Worm (Caenorhabditis elegans) whole organism, L3 larva: ENCODE data around the gene vha-4.

Experiments
- R02D3.7 ChIP-seq: fragments of 150-350 bp; optimal IDR thresholded peaks from 2 replicates; lab custom pipeline; 2014; ENCODE audit warnings: missing biosample characterization, missing genetic modification characterization
- ZK546.5 ChIP-seq: sonication (generic microtip); optimal IDR thresholded peaks from 2 replicates; lab custom pipeline; 2017; ENCODE audit warnings: missing biosample characterization, missing genetic modification characterization
- ama-1 ChIP-seq: fragments of 150-350 bp; optimal IDR thresholded peaks from 2 replicates; lab custom pipeline; 2018
- ceh-16 ChIP-seq: sonication (generic microtip); optimal IDR thresholded peaks from 2 replicates; lab custom pipeline; 2017; ENCODE audit warnings: missing biosample characterization, missing genetic modification characterization
- ceh-28 ChIP-seq: fragments of 150-350 bp; optimal IDR thresholded peaks from 2 replicates; lab custom pipeline; 2014; ENCODE audit warnings: missing biosample characterization, missing genetic modification reagents, missing genetic modification characterization
- ceh-9 ChIP-seq: sonication (generic microtip); optimal IDR thresholded peaks from 2 replicates; lab custom pipeline; 2018; ENCODE audit warnings: missing biosample characterization, missing genetic modification characterization
- daf-12 ChIP-seq: fragments of 150-350 bp; optimal IDR thresholded peaks from 2 replicates; lab custom pipeline; 2014; ENCODE audit warnings: missing biosample characterization, missing genetic modification reagents, missing genetic modification characterization
- egl-27 ChIP-seq: sonication (generic microtip); optimal IDR thresholded peaks from 4 replicates; lab custom pipeline; 2017; ENCODE audit warnings: missing biosample characterization, missing genetic modification reagents, missing genetic modification characterization
- egl-5 ChIP-seq: fragments of 150-350 bp; optimal IDR thresholded peaks from 2 replicates; lab custom pipeline; 2017; ENCODE audit warnings: missing biosample characterization, missing genetic modification reagents, missing genetic modification characterization, inconsistent platforms
- elt-1 ChIP-seq: fragments of 150-350 bp; optimal IDR thresholded peaks from 2 replicates; lab custom pipeline; 2014; ENCODE audit warnings: missing biosample characterization, missing genetic modification characterization
- elt-2 ChIP-seq: sonication (generic microtip); optimal IDR thresholded peaks from 2 replicates; lab custom pipeline; 2016; ENCODE audit warnings: missing genetic modification reagents, mild to moderate bottlenecking, missing genetic modification characterization, missing compliant biosample characterization
- elt-3 ChIP-seq, 3 experiments: fragments of 150-350 bp in 1 of 3; sonication (generic microtip) in 2 of 3; optimal IDR thresholded peaks; 2 replicates in 2 of 3; 4 replicates in 1 of 3; lab custom pipeline; 2014 to 2017; ENCODE audit warnings: missing biosample characterization in 3 of 3, missing genetic modification characterization in 3 of 3
- fkh-10 ChIP-seq: sonication (generic microtip); optimal IDR thresholded peaks from 2 replicates; lab custom pipeline; 2017; ENCODE audit warnings: missing biosample characterization, missing genetic modification reagents, missing genetic modification characterization
- fkh-2 ChIP-seq: fragments of 150-350 bp; optimal IDR thresholded peaks from 2 replicates; lab custom pipeline; 2014; ENCODE audit warnings: missing biosample characterization, missing genetic modification reagents, missing genetic modification characterization
- hmg-11 ChIP-seq: sonication (generic microtip); optimal IDR thresholded peaks from 2 replicates; lab custom pipeline; 2016; ENCODE audit warnings: missing genetic modification characterization, missing compliant biosample characterization
- jun-1 ChIP-seq: fragments of 150-350 bp; optimal IDR thresholded peaks from 2 replicates; lab custom pipeline; 2014; ENCODE audit warnings: missing biosample characterization, missing genetic modification reagents, missing genetic modification characterization
- lin-15B ChIP-seq: fragments of 150-350 bp; optimal IDR thresholded peaks from 2 replicates; lab custom pipeline; 2014; ENCODE audit warnings: missing biosample characterization, missing genetic modification characterization
- lin-39 ChIP-seq: fragments of 150-350 bp; optimal IDR thresholded peaks from 2 replicates; lab custom pipeline; 2018; ENCODE audit warnings: missing biosample characterization, missing genetic modification reagents, missing genetic modification characterization
- mdl-1 ChIP-seq: fragments of 150-350 bp; optimal IDR thresholded peaks from 2 replicates; lab custom pipeline; 2014; ENCODE audit warnings: missing biosample characterization, missing genetic modification characterization
- mml-1 ChIP-seq: fragments of 150-350 bp; sonication (generic microtip); optimal IDR thresholded peaks from 3 replicates; lab custom pipeline; 2014; ENCODE audit warnings: missing biosample characterization, missing genetic modification characterization
- nhr-11 ChIP-seq: fragments of 150-350 bp; optimal IDR thresholded peaks from 2 replicates; lab custom pipeline; 2014; ENCODE audit warnings: missing biosample characterization, missing genetic modification characterization
- nhr-12 ChIP-seq: fragments of 150-350 bp; optimal IDR thresholded peaks from 2 replicates; lab custom pipeline; 2014; ENCODE audit warnings: missing biosample characterization, missing genetic modification characterization
- nhr-237 ChIP-seq: fragments of 150-350 bp; optimal IDR thresholded peaks from 2 replicates; lab custom pipeline; 2014; ENCODE audit warnings: missing biosample characterization, missing genetic modification characterization
- nhr-25 ChIP-seq: sonication (generic microtip); optimal IDR thresholded peaks from 2 replicates; lab custom pipeline; 2017; ENCODE audit warnings: missing biosample characterization, missing genetic modification characterization
- nhr-43 ChIP-seq: sonication (generic microtip); optimal IDR thresholded peaks from 2 replicates; lab custom pipeline; 2016; ENCODE audit warnings: mild to moderate bottlenecking, missing genetic modification characterization, missing compliant biosample characterization; ENCODE audit not compliant: poor library complexity, severe bottlenecking
- nhr-67 ChIP-seq: fragments of 150-350 bp; optimal IDR thresholded peaks from 2 replicates; lab custom pipeline; 2014; ENCODE audit warnings: missing biosample characterization, missing genetic modification characterization
- nhr-77 ChIP-seq: fragments of 150-350 bp; optimal IDR thresholded peaks from 2 replicates; lab custom pipeline; 2014; ENCODE audit warnings: missing biosample characterization, missing genetic modification characterization
- pha-4 ChIP-seq: fragments of 150-350 bp; optimal IDR thresholded peaks from 2 replicates; lab custom pipeline; 2014; ENCODE audit warnings: missing biosample characterization, missing genetic modification reagents, missing genetic modification characterization
- pqm-1 ChIP-seq: fragments of 150-350 bp; optimal IDR thresholded peaks from 2 replicates; lab custom pipeline; 2017; ENCODE audit warnings: missing biosample characterization, missing genetic modification characterization, inconsistent platforms
- sea-2 ChIP-seq: fragments of 150-350 bp; sonication (generic microtip); optimal IDR thresholded peaks from 4 replicates; lab custom pipeline; 2014; ENCODE audit warnings: missing biosample characterization, missing genetic modification reagents, missing genetic modification characterization
- skn-1 ChIP-seq: fragments of 150-350 bp; optimal IDR thresholded peaks from 2 replicates; lab custom pipeline; 2014; ENCODE audit warnings: missing biosample characterization, missing genetic modification characterization
- tbx-2 ChIP-seq: sonication (generic microtip); optimal IDR thresholded peaks from 2 replicates; lab custom pipeline; 2016; ENCODE audit warnings: mild to moderate bottlenecking, missing genetic modification characterization, missing compliant biosample characterization
- unc-39 ChIP-seq: sonication (generic microtip); optimal IDR thresholded peaks from 4 replicates; lab custom pipeline; 2017; ENCODE audit warnings: missing biosample characterization, missing genetic modification characterization
- unc-62 ChIP-seq: fragments of 150-350 bp; sonication (generic microtip); optimal IDR thresholded peaks from 4 replicates; lab custom pipeline; 2014; ENCODE audit warnings: missing biosample characterization, missing genetic modification reagents, missing genetic modification characterization
- zag-1 ChIP-seq: fragments of 150-350 bp; optimal IDR thresholded peaks from 2 replicates; lab custom pipeline; 2014; ENCODE audit warnings: missing biosample characterization, missing genetic modification characterization
- ztf-11 ChIP-seq: fragments of 150-350 bp; optimal IDR thresholded peaks from 2 replicates; lab custom pipeline; 2014; ENCODE audit warnings: missing biosample characterization, missing genetic modification characterization
- ztf-4 ChIP-seq: fragments of 150-350 bp; optimal IDR thresholded peaks from 2 replicates; lab custom pipeline; 2014; ENCODE audit warnings: missing biosample characterization, missing genetic modification characterization

vha-4 gene

ce11 chrII:7854942-7855341, 24.2 kb downstream of the vha-4 start, which contains the start of gene mdt-10:
Gene mdt-10 (minus strand): TSS chrII:7855042.
- TF ChIP-seq nhr-12 (no peak), elt-2 (tag; lab: Kevin White, UChicago) (no peak), nhr-237 (tag; lab: Kevin White, UChicago) (no peak), unc-62 (GFP tag; lab: Kevin White, UChicago) (no peak), pqm-1 (tag; lab: Kevin White, UChicago) (no peak), fkh-10 (GFP tag; lab: Kevin White, UChicago) (no peak), tbx-2 (tag; lab: Kevin White, UChicago) (no peak), zag-1 (tag; lab: Kevin White, UChicago) (no peak), lin-39 (tag; lab: Kevin White, UChicago) (no peak), ceh-28 (tag; lab: Kevin White, UChicago) (no peak), ama-1 (no peak), lin-15B (tag; lab: Kevin White, UChicago) (no peak), ZK546.5 (tag; lab: Kevin White, UChicago) (no peak)

ce11 chrII:7853679-7854078, 25.4 kb downstream of the vha-4 start, which contains the start of gene T09A5.5:
Gene T09A5.5 (minus strand): TSS chrII:7853779.
- TF ChIP-seq ztf-11 (tag; lab: Kevin White, UChicago) (no peak), mdl-1 (no peak), mml-1 (tag; lab: Kevin White, UChicago) (no peak), skn-1 (tag; lab: Kevin White, UChicago) (no peak), R02D3.7 (no peak), nhr-77 (tag; lab: Kevin White, UChicago) (no peak), tbx-2 (tag; lab: Kevin White, UChicago) (no peak), elt-2 (tag; lab: Kevin White, UChicago) (no peak), nhr-11 (tag; lab: Kevin White, UChicago) (no peak), jun-1 (tag; lab: Kevin White, UChicago) (no peak), lin-39 (tag; lab: Kevin White, UChicago) (no peak), nhr-12 (no peak), nhr-43 (no peak), fkh-2 (tag; lab: Kevin White, UChicago) (no peak)

- TF ChIP-seq nhr-11 (tag; lab: Kevin White, UChicago), result no peak
- TF ChIP-seq egl-5 (tag; lab: Kevin White, UChicago), result peak; percentile 75
- no peak for TF ChIP-seq R02D3.7
- TF ChIP-seq nhr-25, result no peak
- TF ChIP-seq elt-3 (tag; optimal IDR thresholded peaks at IDR 0.05; lab: Kevin White, UChicago), result no peak
- no peak for TF ChIP-seq hmg-11 (tag; lab: Kevin White, UChicago)
- no peak for TF ChIP-seq sea-2 (GFP tag; lab: Kevin White, UChicago)
- TF ChIP-seq ama-1, result no peak
- TF ChIP-seq elt-2 (tag; lab: Kevin White, UChicago), result peak; percentile 50
- no peak for TF ChIP-seq ztf-4
- TF ChIP-seq pha-4, result peak; percentile 62
- TF ChIP-seq, all 47 proteins: peak for 3
Observed at ce11 chrII:7851480-7851879, 27.6 kb downstream of the vha-4 start.

ce11 chrII:7850575-7850974, 28.5 kb downstream of the vha-4 start:
- TF ChIP-seq jun-1 (tag; lab: Kevin White, UChicago), result no peak
- TF ChIP-seq pha-4, result no peak
- peak; percentile 19 for TF ChIP-seq nhr-25
- no peak for TF ChIP-seq mml-1 (tag; lab: Kevin White, UChicago)
- TF ChIP-seq R02D3.7, result no peak
- TF ChIP-seq nhr-67 (tag; lab: Kevin White, UChicago), result no peak
- no peak for TF ChIP-seq nhr-43
- no peak for TF ChIP-seq lin-39 (tag; lab: Kevin White, UChicago)
- no peak for TF ChIP-seq egl-27
- TF ChIP-seq unc-39, result no peak
- TF ChIP-seq elt-1 (tag; lab: Kevin White, UChicago), result no peak
- no peak for TF ChIP-seq hmg-11 (tag; lab: Kevin White, UChicago)
- no peak for TF ChIP-seq elt-2 (tag; lab: Kevin White, UChicago)
- no peak for TF ChIP-seq pqm-1 (tag; lab: Kevin White, UChicago)
- peak; percentile 98 for TF ChIP-seq egl-5 (tag; lab: Kevin White, UChicago)
- TF ChIP-seq ZK546.5 (tag; lab: Kevin White, UChicago), result no peak
- no peak for TF ChIP-seq ceh-16

ce11 chrII:7849697-7850096, 29.4 kb downstream of the vha-4 start, which contains the start of gene acr-7:
Gene acr-7 (minus strand): TSS chrII:7849797.
- no peak for TF ChIP-seq ceh-16
- TF ChIP-seq nhr-43, result no peak
- TF ChIP-seq elt-3 (tag; optimal IDR thresholded peaks at IDR 0.05; lab: Kevin White, UChicago), result no peak
- TF ChIP-seq egl-27, result no peak
- TF ChIP-seq elt-2 (tag; lab: Kevin White, UChicago), result no peak
- no peak for TF ChIP-seq daf-12 (tag; lab: Kevin White, UChicago)
- TF ChIP-seq ZK546.5 (tag; lab: Kevin White, UChicago), result no peak
- no peak for TF ChIP-seq ceh-9 (tag; lab: Kevin White, UChicago)
- TF ChIP-seq ztf-4, result no peak
- no peak for TF ChIP-seq lin-39 (tag; lab: Kevin White, UChicago)
- TF ChIP-seq elt-1 (tag; lab: Kevin White, UChicago), result no peak
- TF ChIP-seq sea-2 (GFP tag; lab: Kevin White, UChicago), result no peak
